Worm (Caenorhabditis elegans): Measurements from ENCODE around the gene sri-65.
A peak's percentile ranks its signal among the peaks of the same experiment; 100 is the strongest.

Gene sri-65

ce11 chrV:16388268-16388667 is at the start of gene sri-65:
Gene sri-65 (minus strand): TSS chrV:16388368.
- TF ChIP-seq hlh-4 (tag; optimal IDR thresholded peaks at IDR 0.05) (peak; percentile 88), lir-3 (tag; optimal IDR thresholded peaks at IDR 0.05; ENCODE audit: poor library complexity) (no peak), zip-4 (GFP tag; optimal IDR thresholded peaks at IDR 0.05) (no peak)

- TF ChIP-seq pqm-1 (tag; optimal IDR thresholded peaks at IDR 0.05) (no peak), unc-98 (GFP tag; IDR thresholded peaks at IDR 0.05) (no peak), lin-35 (GFP tag; optimal IDR thresholded peaks at IDR 0.05) (no peak), C16A3.4 (tag; optimal IDR thresholded peaks at IDR 0.05) (no peak), C04F5.9 (tag; optimal IDR thresholded peaks at IDR 0.05) (no peak), efl-1 (optimal IDR thresholded peaks at IDR 0.05) (no peak), efl-1 (GFP tag; optimal IDR thresholded peaks at IDR 0.05 in 1 of 2) (no peak), nhr-77 (tag; optimal IDR thresholded peaks at IDR 0.05) (no peak), swsn-7 (tag; optimal IDR thresholded peaks at IDR 0.05) (no peak), ces-1 (GFP tag; optimal IDR thresholded peaks at IDR 0.05) (no peak), sptf-1 (tag; optimal IDR thresholded peaks at IDR 0.05) (no peak), nhr-19 (GFP tag; conservative IDR thresholded peaks at IDR 0.05) (no peak), pag-3 (tag; optimal IDR thresholded peaks at IDR 0.05; ENCODE audit: borderline replicate concordance, insufficient read depth) (no peak), jun-1 (tag; optimal IDR thresholded peaks at IDR 0.05) (no peak), zag-1 (tag; optimal IDR thresholded peaks at IDR 0.05) (no peak), lin-13 (GFP tag; optimal IDR thresholded peaks at IDR 0.05) (no peak), dpl-1 (GFP tag; optimal IDR thresholded peaks at IDR 0.05) (no peak)
Observed at ce11 chrV:16437546-16437945, 49.4 kb upstream of the sri-65 start, which contains the start of gene F26D2.15. Gene F26D2.15 (plus strand): TSS chrV:16437846.

ce11 chrV:16435510-16435909 is 47.3 kb upstream of the sri-65 start, which contains the start of the genes F26D2.13 and F26D2.14:
Gene F26D2.13 (minus strand): TSS chrV:16435610.
Gene F26D2.14 (plus strand): TSS chrV:16435855.
- no peak for TF ChIP-seq ama-1 (optimal IDR thresholded peaks at IDR 0.05)
- no peak for TF ChIP-seq F16B12.6 (tag; optimal IDR thresholded peaks at IDR 0.05)
- no peak for TF ChIP-seq nhr-84 (tag; optimal IDR thresholded peaks at IDR 0.05)
- no peak for TF ChIP-seq alr-1 (tag; optimal IDR thresholded peaks at IDR 0.05; ENCODE audit: borderline replicate concordance)
- no peak for TF ChIP-seq lin-14 (GFP tag; optimal IDR thresholded peaks at IDR 0.05)
- no peak for TF ChIP-seq sptf-1 (tag; optimal IDR thresholded peaks at IDR 0.05)
- TF ChIP-seq fkh-8 (tag; optimal IDR thresholded peaks at IDR 0.05) = no peak
- no peak for TF ChIP-seq hlh-17 (GFP tag; optimal IDR thresholded peaks at IDR 0.05; ENCODE audit: borderline replicate concordance)
- TF ChIP-seq nhr-71 (tag; optimal IDR thresholded peaks at IDR 0.05) = no peak

ce11 chrV:16433471-16433870 is 45.3 kb upstream of the sri-65 start, which contains the start of gene clec-234:
Gene clec-234 (minus strand): TSS chrV:16433571.
- no peak for TF ChIP-seq unc-62 (GFP tag; optimal IDR thresholded peaks at IDR 0.05)
- no peak for TF ChIP-seq nhr-12 (tag; optimal IDR thresholded peaks at IDR 0.05)
- no peak for TF ChIP-seq lin-35 (GFP tag; optimal IDR thresholded peaks at IDR 0.05)
- TF ChIP-seq xbp-1 (tag; optimal IDR thresholded peaks at IDR 0.05) = no peak
- no peak for TF ChIP-seq ztf-4 (tag; optimal IDR thresholded peaks at IDR 0.05)

- TF ChIP-seq grh-1 (GFP tag; IDR thresholded peaks at IDR 0.05) (no peak), skn-1 (tag; optimal IDR thresholded peaks at IDR 0.05) (no peak), swsn-7 (tag; optimal IDR thresholded peaks at IDR 0.05) (no peak), lin-39 (tag; optimal IDR thresholded peaks at IDR 0.05) (no peak), unc-98 (GFP tag; IDR thresholded peaks at IDR 0.05) (no peak), pag-3 (tag; optimal IDR thresholded peaks at IDR 0.05; ENCODE audit: borderline replicate concordance, insufficient read depth) (no peak), snpc-4 (tag; optimal IDR thresholded peaks at IDR 0.05) (no peak), egl-13 (tag; optimal IDR thresholded peaks at IDR 0.05) (no peak), efl-1 (optimal IDR thresholded peaks at IDR 0.05) (no peak), efl-1 (GFP tag; optimal IDR thresholded peaks at IDR 0.05 in 1 of 2) (no peak), unc-130 (tag; optimal IDR thresholded peaks at IDR 0.05) (no peak), rnt-1 (tag; optimal IDR thresholded peaks at IDR 0.05) (no peak), nhr-90 (tag; optimal IDR thresholded peaks at IDR 0.05; ENCODE audit: poor library complexity) (no peak), pqm-1 (tag; optimal IDR thresholded peaks at IDR 0.05) (no peak), nhr-20 (tag; optimal IDR thresholded peaks at IDR 0.05) (no peak), zip-4 (GFP tag; optimal IDR thresholded peaks at IDR 0.05) (no peak), mep-1 (tag; optimal IDR thresholded peaks at IDR 0.05) (no peak), nhr-71 (tag; optimal IDR thresholded peaks at IDR 0.05) (no peak), ceh-90 (tag; optimal IDR thresholded peaks at IDR 0.05) (no peak), alr-1 (tag; optimal IDR thresholded peaks at IDR 0.05; ENCODE audit: borderline replicate concordance) (no peak), lin-35 (GFP tag; optimal IDR thresholded peaks at IDR 0.05) (no peak)
Observed at ce11 chrV:16429940-16430339, 41.8 kb upstream of the sri-65 start, which contains the start of gene str-73. Gene str-73 (plus strand): TSS chrV:16430240.

Measured in whole organism, L1 larva.